Worm (Caenorhabditis elegans) whole organism, young adult: ENCODE data around the gene T01H3.5.

Experiments used
- B0336.3 ChIP-seq: fragments of 200-800 bp; sonication (Bioruptor generic); IDR thresholded peaks from 2 replicates; pipeline ENCODE4 v1.3.6; 2022; ENCODE audit warnings: missing genetic modification characterization, missing compliant biosample characterization
- D2030.7 ChIP-seq: fragments of 200-800 bp; sonication (Bioruptor generic); IDR thresholded peaks from 2 replicates; pipeline ENCODE4 v1.3.6; 2022; ENCODE audit warnings: missing genetic modification reagents, missing genetic modification characterization, missing compliant biosample characterization
- F22D6.2 ChIP-seq: sonication (generic microtip); optimal IDR thresholded peaks from 2 replicates; lab custom pipeline; 2016; ENCODE audit warnings: mild to moderate bottlenecking, missing genetic modification characterization, missing compliant biosample characterization
- F37B4.10 ChIP-seq: fragments of 200-800 bp; sonication (Bioruptor generic); IDR thresholded peaks from 2 replicates; pipeline ENCODE4 v1.3.6; 2022; ENCODE audit warnings: missing genetic modification characterization, missing compliant biosample characterization
- F39B2.1 ChIP-seq: fragments of 200-800 bp; sonication (Bioruptor generic); IDR thresholded peaks from 2 replicates; pipeline ENCODE4 v1.3.6; 2022; ENCODE audit warnings: missing genetic modification reagents, missing genetic modification characterization, missing compliant biosample characterization
- F49E8.2 ChIP-seq: sonication (generic microtip); optimal IDR thresholded peaks from 3 replicates; lab custom pipeline; 2017; ENCODE audit warnings: missing genetic modification characterization, mild to moderate bottlenecking, missing compliant biosample characterization, antibody characterized with exemption, moderate library complexity; ENCODE audit not compliant: insufficient read depth
- K12H6.12 ChIP-seq: fragments of 200-800 bp; sonication (Bioruptor generic); optimal IDR thresholded peaks from 2 replicates; lab custom pipeline; 2018; ENCODE audit warnings: mild to moderate bottlenecking, missing genetic modification characterization, missing compliant biosample characterization
- ama-1 ChIP-seq, 3 experiments: fragments of 150-350 bp in 1 of 3; sonication (generic microtip) in 2 of 3; optimal IDR thresholded peaks; 2 replicates each; lab custom pipeline; 2014 to 2018; ENCODE audit warnings: missing biosample characterization in 2 of 3, missing genetic modification characterization in 2 of 3, missing genetic modification reagents in 2 of 3
- athp-1 ChIP-seq: sonication (generic microtip); optimal IDR thresholded peaks from 2 replicates; lab custom pipeline; 2017; ENCODE audit warnings: mild to moderate bottlenecking, missing genetic modification characterization, missing compliant biosample characterization
- attf-5 ChIP-seq: fragments of 200-800 bp; sonication (Bioruptor generic); optimal IDR thresholded peaks from 2 replicates; lab custom pipeline; 2018; ENCODE audit warnings: mild to moderate bottlenecking, missing genetic modification characterization, missing compliant biosample characterization
- bed-1 ChIP-seq: fragments of 200-800 bp; sonication (Bioruptor generic); IDR thresholded peaks from 2 replicates; pipeline ENCODE4 v1.3.6; 2022; ENCODE audit warnings: missing genetic modification reagents, missing genetic modification characterization, missing compliant biosample characterization
- cebp-1 ChIP-seq, 2 experiments: fragments of 200-800 bp in 1 of 2; sonication (Bioruptor generic) in 1 of 2; sonication (generic microtip) in 1 of 2; IDR thresholded peaks in 1 of 2; optimal IDR thresholded peaks in 1 of 2; 2 replicates each; pipeline versions ENCODE4 v1.3.6 to Lab custom; 2017 to 2022; ENCODE audit warnings: missing compliant biosample characterization in 2 of 2, missing genetic modification characterization in 2 of 2, mild to moderate bottlenecking in 1 of 2, missing genetic modification reagents in 1 of 2, moderate library complexity in 1 of 2
- cebp-2 ChIP-seq: fragments of 200-800 bp; sonication (Bioruptor generic); IDR thresholded peaks from 2 replicates; pipeline ENCODE4 v1.3.6; 2022; ENCODE audit warnings: missing genetic modification characterization, missing compliant biosample characterization
- ceh-27 ChIP-seq: fragments of 200-800 bp; sonication (Bioruptor generic); optimal IDR thresholded peaks from 2 replicates; lab custom pipeline; 2018; ENCODE audit warnings: mild to moderate bottlenecking, missing genetic modification characterization, moderate library complexity, missing compliant biosample characterization
- dox-1 ChIP-seq: fragments of 200-800 bp; sonication (Bioruptor generic); IDR thresholded peaks from 2 replicates; pipeline ENCODE4 v1.3.6; 2022; ENCODE audit warnings: missing genetic modification reagents, missing genetic modification characterization, missing compliant biosample characterization
- gei-17 ChIP-seq: fragments of 200-800 bp; sonication (Bioruptor generic); optimal IDR thresholded peaks from 2 replicates; lab custom pipeline; 2018; ENCODE audit warnings: mild to moderate bottlenecking, missing genetic modification characterization, missing compliant biosample characterization
- lag-1 ChIP-seq: fragments of 200-800 bp; sonication (Bioruptor generic); IDR thresholded peaks from 2 replicates; pipeline ENCODE4 v1.3.6; 2022; ENCODE audit warnings: missing genetic modification reagents, missing genetic modification characterization, missing compliant biosample characterization
- let-607 ChIP-seq, 2 experiments: fragments of 200-800 bp in 1 of 2; sonication (Bioruptor generic) in 1 of 2; sonication (generic microtip) in 1 of 2; optimal IDR thresholded peaks; 2 replicates each; lab custom pipeline; 2016 to 2018; ENCODE audit warnings: mild to moderate bottlenecking in 2 of 2, missing compliant biosample characterization in 2 of 2, missing genetic modification characterization in 2 of 2, moderate library complexity in 2 of 2, missing genotype in 1 of 2
- lin-35 ChIP-seq, 3 experiments: fragments of 150-350 bp in 2 of 3; sonication (generic microtip) in 1 of 3; optimal IDR thresholded peaks; 2 replicates each; lab custom pipeline; 2014 to 2018; ENCODE audit warnings: missing biosample characterization in 3 of 3, missing genetic modification characterization in 3 of 3, missing genetic modification reagents in 3 of 3
- lsl-1 ChIP-seq: fragments of 200-800 bp; sonication (Bioruptor generic); optimal IDR thresholded peaks from 2 replicates; lab custom pipeline; 2018; ENCODE audit warnings: mild to moderate bottlenecking, missing genetic modification characterization, moderate library complexity, missing compliant biosample characterization
- madf-8 ChIP-seq: fragments of 200-800 bp; sonication (Bioruptor generic); conservative IDR thresholded peaks from 2 replicates; pipeline ENCODE4 v1.3.6; 2022; ENCODE audit warnings: missing genetic modification reagents, missing genetic modification characterization, missing compliant biosample characterization
- mes-4 ChIP-seq: sonication (generic microtip); optimal IDR thresholded peaks from 2 replicates; lab custom pipeline; 2016; ENCODE audit warnings: missing genotype, missing genetic modification characterization, missing compliant biosample characterization
- nfyb-1 ChIP-seq: fragments of 200-800 bp; sonication (Bioruptor generic); IDR thresholded peaks from 2 replicates; pipeline ENCODE4 v1.3.6; 2022; ENCODE audit warnings: missing genetic modification reagents, missing genetic modification characterization, missing compliant biosample characterization
- nhr-179 ChIP-seq: sonication (generic microtip); optimal IDR thresholded peaks from 2 replicates; lab custom pipeline; 2016; ENCODE audit warnings: mild to moderate bottlenecking, missing genetic modification characterization, missing compliant biosample characterization
- nhr-80 ChIP-seq: sonication (generic microtip); optimal IDR thresholded peaks from 2 replicates; lab custom pipeline; 2016; ENCODE audit warnings: missing genetic modification characterization, missing compliant biosample characterization
- pbrm-1 ChIP-seq: fragments of 200-800 bp; sonication (Bioruptor generic); IDR thresholded peaks from 2 replicates; pipeline ENCODE4 v1.3.6; 2022; ENCODE audit warnings: missing genetic modification reagents, missing genetic modification characterization, missing compliant biosample characterization
- pha-4 ChIP-seq: fragments of 150-350 bp; sonication (generic microtip); optimal IDR thresholded peaks from 2 replicates; lab custom pipeline; 2014; ENCODE audit warnings: missing biosample characterization, missing genetic modification reagents, missing genetic modification characterization
- somi-1 ChIP-seq: fragments of 200-800 bp; sonication (Bioruptor generic); optimal IDR thresholded peaks from 2 replicates; lab custom pipeline; 2018; ENCODE audit warnings: mild to moderate bottlenecking, missing genetic modification characterization, missing compliant biosample characterization
- tbx-9 ChIP-seq: sonication (generic microtip); optimal IDR thresholded peaks from 2 replicates; lab custom pipeline; 2016; ENCODE audit warnings: borderline replicate concordance, missing genetic modification characterization, inconsistent platforms, missing compliant biosample characterization
- ztf-28 ChIP-seq: fragments of 200-800 bp; sonication (Bioruptor generic); IDR thresholded peaks from 2 replicates; pipeline ENCODE4 v1.3.6; 2022; ENCODE audit warnings: missing genetic modification reagents, missing genetic modification characterization, missing compliant biosample characterization

T01H3.5 gene

DNA sequence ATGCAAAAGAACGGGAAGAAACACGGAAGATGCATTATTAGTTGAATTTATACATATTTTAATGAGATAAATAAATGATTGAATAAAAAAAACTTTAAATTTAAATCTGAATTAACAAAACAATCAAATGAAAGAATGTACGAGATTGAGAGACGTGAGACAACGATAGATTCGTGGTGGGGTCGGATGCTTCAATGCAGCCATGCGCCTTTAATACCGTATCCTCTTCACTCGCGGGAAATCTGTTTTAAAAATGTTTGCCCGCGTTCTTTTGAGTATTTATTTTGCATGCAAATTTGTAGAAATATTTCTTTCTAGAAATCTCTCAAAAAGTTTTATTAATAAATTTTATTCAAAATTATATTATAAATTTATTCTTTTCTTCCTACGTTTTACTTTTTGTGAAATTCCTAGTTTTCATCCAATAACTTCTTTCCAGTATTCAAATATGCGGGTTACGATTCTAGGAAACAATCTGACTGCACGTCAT, 1.0 kb downstream of the T01H3.5 start, which contains the start of gene perm-1 (continued):
- peak; percentile 75 for TF ChIP-seq B0336.3 (GFP tag; lab: Robert Waterston, UW)

- TF ChIP-seq bed-1 (GFP tag; lab: Robert Waterston, UW): no peak
- TF ChIP-seq ztf-28 (GFP tag; lab: Robert Waterston, UW): no peak
- peak; percentile 11 for TF ChIP-seq K12H6.12
- peak in 1 of 3 experiments; percentile 17 for TF ChIP-seq lin-35 (GFP tag; optimal IDR thresholded peaks at IDR 0.05; lab: Kevin White, UChicago)
- no peak for TF ChIP-seq mes-4 (tag; lab: Kevin White, UChicago)
- no peak for TF ChIP-seq attf-5 (GFP tag; lab: Kevin White, UChicago)
- peak; percentile 12 for TF ChIP-seq ceh-27 (GFP tag; lab: Kevin White, UChicago)
- TF ChIP-seq cebp-1 (GFP tag; IDR thresholded peaks at IDR 0.05; lab: Robert Waterston, UW): peak; percentile 43; the same call in 1 of the 2 replicates
- TF ChIP-seq cebp-1 (tag; optimal IDR thresholded peaks at IDR 0.05; lab: Kevin White, UChicago): peak; percentile 89
Observed at ce11 chrII:7884898-7885297, 5.5 kb downstream of the T01H3.5 start.

DNA sequence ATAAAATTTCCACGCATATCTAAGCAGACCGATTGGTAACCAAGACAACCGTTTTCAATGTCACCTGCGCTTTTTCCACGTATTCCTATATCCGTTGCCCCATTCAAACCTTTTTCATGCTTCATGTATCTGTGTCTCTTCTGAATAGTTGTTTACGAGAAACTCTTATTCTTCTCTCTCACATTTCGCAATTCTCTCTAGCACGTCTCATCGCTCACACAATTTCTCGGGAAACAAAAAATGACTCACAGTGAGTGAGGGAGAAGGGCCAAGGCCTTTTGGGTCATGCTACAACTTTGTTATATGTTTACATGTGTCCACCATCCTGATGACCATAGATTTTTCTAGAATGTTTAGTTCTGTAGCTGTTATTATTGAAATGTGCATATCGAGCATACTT, 7.9 kb downstream of the T01H3.5 start:
- TF ChIP-seq ceh-27 (GFP tag; lab: Kevin White, UChicago) (peak; percentile 44), K12H6.12 (peak; percentile 58), lsl-1 (GFP tag; lab: Kevin White, UChicago) (no peak), madf-8 (GFP tag; lab: Robert Waterston, UW) (no peak), dox-1 (GFP tag; lab: Robert Waterston, UW) (no peak), gei-17 (no peak), nfyb-1 (GFP tag; lab: Robert Waterston, UW) (peak; percentile 41; the same call in 1 of the 2 replicates), lin-35 (GFP tag; optimal IDR thresholded peaks at IDR 0.05; lab: Kevin White, UChicago) (peak in 1 of 3 experiments; percentile 10), attf-5 (GFP tag; lab: Kevin White, UChicago) (peak; percentile 25), athp-1 (tag; lab: Kevin White, UChicago) (no peak), F37B4.10 (GFP tag; lab: Robert Waterston, UW) (no peak), D2030.7 (GFP tag; lab: Robert Waterston, UW) (no peak), pbrm-1 (GFP tag; lab: Robert Waterston, UW) (no peak), cebp-1 (GFP tag; IDR thresholded peaks at IDR 0.05; lab: Robert Waterston, UW) (peak; percentile 88), cebp-1 (tag; optimal IDR thresholded peaks at IDR 0.05; lab: Kevin White, UChicago) (peak; percentile 96), F22D6.2 (tag; lab: Kevin White, UChicago) (no peak)

- no peak for TF ChIP-seq nhr-179 (tag; lab: Kevin White, UChicago)
- TF ChIP-seq tbx-9: no peak
- no peak for TF ChIP-seq let-607 (tag; optimal IDR thresholded peaks at IDR 0.05; lab: Kevin White, UChicago)
- TF ChIP-seq pha-4 (tag; lab: Kevin White, UChicago): peak; percentile 59
- no peak for TF ChIP-seq ama-1 (optimal IDR thresholded peaks at IDR 0.05; lab: Kevin White, UChicago)
- TF ChIP-seq ama-1 (GFP tag; optimal IDR thresholded peaks at IDR 0.05; lab: Kevin White, UChicago): no peak
- no peak for TF ChIP-seq cebp-1 (GFP tag; IDR thresholded peaks at IDR 0.05; lab: Robert Waterston, UW)
- TF ChIP-seq cebp-1 (tag; optimal IDR thresholded peaks at IDR 0.05; lab: Kevin White, UChicago): peak; percentile 12
- TF ChIP-seq F39B2.1 (GFP tag; lab: Robert Waterston, UW): no peak
- no peak for TF ChIP-seq F49E8.2 (tag; lab: Kevin White, UChicago)
Observed at ce11 chrII:7888759-7889158, 9.3 kb downstream of the T01H3.5 start.

- peak; percentile 49 for TF ChIP-seq nhr-80 (tag; lab: Kevin White, UChicago)
- no peak for TF ChIP-seq lag-1 (GFP tag; lab: Robert Waterston, UW)
- TF ChIP-seq cebp-2 (GFP tag; lab: Robert Waterston, UW): no peak
- TF ChIP-seq somi-1 (GFP tag; lab: Kevin White, UChicago): no peak
Observed at ce11 chrII:7889321-7889720, 9.9 kb downstream of the T01H3.5 start.
